Fruit fly (Drosophila melanogaster): ENCODE data around the gene Qtzl.
A peak's percentile ranks its signal among the peaks of the same experiment; 100 is the strongest.

The Qtzl gene

DNA sequence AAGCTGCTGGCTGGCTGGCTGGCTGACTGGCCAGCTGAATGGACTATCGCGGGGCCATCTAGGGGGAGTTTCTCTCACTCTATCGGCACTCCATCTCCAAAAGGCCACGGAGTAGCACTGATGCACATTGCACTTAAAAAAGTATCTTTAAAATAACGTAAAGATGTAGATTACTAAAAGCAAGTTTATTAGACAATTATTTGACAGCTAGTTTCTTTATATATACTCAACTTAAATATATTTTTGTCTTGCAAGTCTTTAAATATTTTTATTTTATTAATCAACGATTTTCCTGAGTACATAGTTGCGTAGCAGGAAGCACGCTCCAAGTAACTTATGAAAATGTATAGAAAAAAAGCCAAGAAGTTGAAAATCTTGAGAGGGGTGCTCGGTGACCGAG lies 18.6 kb upstream of the Qtzl start:
- TF ChIP-seq Hr38 (GFP tag; optimal IDR thresholded peaks at IDR 0.05) (no peak), CG8119 (GFP tag; IDR thresholded peaks at IDR 0.05) (peak; percentile 33; the same call in 1 of the 3 replicates), Sox15 (GFP tag; optimal IDR thresholded peaks at IDR 0.05) (no peak), Smox (GFP tag; optimal IDR thresholded peaks at IDR 0.05) (no peak), Gug (GFP tag; IDR thresholded peaks at IDR 0.05) (no peak), Lpt (GFP tag; optimal IDR thresholded peaks at IDR 0.05) (no peak), CG32006 (GFP tag; optimal IDR thresholded peaks at IDR 0.05) (peak; percentile 2), Eip75B (GFP tag; optimal IDR thresholded peaks at IDR 0.05) (no peak), dac (GFP tag; optimal IDR thresholded peaks at IDR 0.05) (no peak), vri (GFP tag; optimal IDR thresholded peaks at IDR 0.05) (no peak), eg (GFP tag; IDR thresholded peaks at IDR 0.05) (peak; percentile 52; the same call in 2 of the 3 replicates), CG34406 (GFP tag; optimal IDR thresholded peaks at IDR 0.05) (no peak), CG11902 (GFP tag; optimal IDR thresholded peaks at IDR 0.05) (no peak), CG8319 (GFP tag; optimal IDR thresholded peaks at IDR 0.05) (no peak), Sox102F (GFP tag; optimal IDR thresholded peaks at IDR 0.05) (no peak), Eip78C (GFP tag) (peak; percentile 64), CG6276 (GFP tag; optimal IDR thresholded peaks at IDR 0.05) (no peak), CG6792 (GFP tag; optimal IDR thresholded peaks at IDR 0.05) (no peak), CG15336 (GFP tag; IDR thresholded peaks at IDR 0.05) (peak; percentile 37; the same call in 1 of the 2 replicates), CG6808 (GFP tag; optimal IDR thresholded peaks at IDR 0.05) (no peak), dsx (GFP tag; optimal IDR thresholded peaks at IDR 0.05; ENCODE audit: poor library complexity, severe bottlenecking) (no peak)

DNA sequence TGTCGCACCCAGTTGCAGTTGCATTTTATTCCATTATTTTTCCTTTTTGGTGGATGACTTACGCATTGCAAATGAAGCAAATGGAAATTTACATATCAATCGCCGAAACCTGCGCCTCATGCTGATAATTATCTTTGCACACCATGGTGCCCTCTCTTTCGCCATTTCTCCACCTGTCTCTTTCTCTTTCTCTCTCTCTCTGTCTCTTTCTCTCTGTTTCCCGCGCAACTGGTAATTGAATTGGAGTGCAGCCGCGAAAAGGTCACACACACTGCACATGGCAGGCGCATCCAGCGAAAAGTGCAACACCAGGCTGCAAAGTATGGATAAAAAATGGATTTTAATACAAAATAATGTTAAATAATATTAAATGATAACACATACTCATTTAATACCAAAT lies 17.8 kb upstream of the Qtzl start:
- no peak for TF ChIP-seq CG6163 (GFP tag; IDR thresholded peaks at IDR 0.05)

DNA sequence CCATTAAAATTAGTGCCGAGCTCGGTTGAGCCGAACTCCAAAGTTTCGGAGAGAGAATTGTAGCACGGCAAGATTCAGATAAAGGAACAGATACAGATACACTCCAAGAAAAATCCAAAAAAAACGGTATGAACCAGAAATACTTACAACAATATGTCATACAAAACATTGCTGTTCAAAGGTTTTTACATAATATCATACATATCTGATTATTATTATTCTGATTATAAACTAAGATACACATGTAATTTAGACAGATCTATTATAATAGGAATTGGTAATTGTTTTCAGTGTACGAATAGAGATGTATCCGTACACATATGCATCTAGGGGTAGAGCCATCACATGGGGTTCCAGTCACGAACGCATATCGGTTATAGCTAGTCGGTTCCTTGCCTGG lies 15.5 kb upstream of the Qtzl start:
- TF ChIP-seq Hr38 (GFP tag; optimal IDR thresholded peaks at IDR 0.05) (no peak), eg (GFP tag; IDR thresholded peaks at IDR 0.05) (no peak), CG32006 (GFP tag; optimal IDR thresholded peaks at IDR 0.05) (peak; percentile 20), acj6 (GFP tag; optimal IDR thresholded peaks at IDR 0.05) (peak; percentile 0)

DNA sequence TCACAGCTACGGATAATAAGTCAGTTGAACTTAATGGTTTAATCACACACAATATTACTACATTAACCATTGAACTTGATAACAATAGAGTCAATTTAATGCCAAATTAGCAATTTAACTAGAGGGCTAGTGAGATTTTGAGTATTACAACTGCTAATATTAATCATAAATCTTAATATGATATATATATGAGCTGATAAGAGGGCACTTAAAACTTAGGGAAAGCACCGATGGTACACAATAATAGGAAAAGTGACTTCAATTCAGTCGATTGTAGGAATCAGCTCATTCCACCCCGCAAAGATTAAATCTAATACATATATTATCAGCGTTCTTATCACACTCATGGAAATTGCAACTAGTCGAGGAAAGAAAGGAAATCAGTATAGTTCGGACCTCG lies 14.3 kb upstream of the Qtzl start, which contains the start of gene CG16965:
Gene CG16965 (plus strand): TSS at position 382 of the 400 bp plus-strand sequence.
- TF ChIP-seq net (GFP tag; optimal IDR thresholded peaks at IDR 0.05) (no peak), Eip78C (GFP tag) (peak; percentile 52)

DNA sequence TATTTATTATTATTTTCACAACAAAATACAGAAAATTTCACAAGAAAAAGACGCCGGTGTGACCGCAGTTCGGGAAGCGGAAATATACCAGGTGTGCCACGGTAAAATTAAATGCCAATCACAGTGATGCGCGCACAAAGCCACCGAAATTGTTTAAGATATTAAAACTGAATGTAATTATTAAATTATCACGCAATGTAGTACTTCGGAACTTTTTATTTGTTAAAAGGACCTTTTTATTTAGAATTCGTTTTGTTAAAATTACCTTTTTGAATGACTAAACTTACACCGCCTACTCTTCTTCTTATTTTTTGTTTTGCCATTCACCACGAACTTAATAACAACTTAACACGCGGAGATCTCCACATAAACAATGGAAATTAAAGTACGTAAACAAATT lies 7.6 kb upstream of the Qtzl start, which contains the start of the genes CG6686 and CG34163:
Gene CG6686 (minus strand): TSS at position 95 of the 400 bp plus-strand sequence.
Gene CG34163 (plus strand): TSS at position 326 of the 400 bp plus-strand sequence.
- TF ChIP-seq CG6276 (GFP tag; optimal IDR thresholded peaks at IDR 0.05) (no peak), CG15336 (GFP tag; IDR thresholded peaks at IDR 0.05) (peak; percentile 20; the same call in 1 of the 2 replicates), Eip93F (GFP tag; optimal IDR thresholded peaks at IDR 0.05) (no peak), CG31627 (GFP tag; optimal IDR thresholded peaks at IDR 0.05) (peak; percentile 46), Sox14 (GFP tag; optimal IDR thresholded peaks at IDR 0.05) (peak; percentile 79), achi (GFP tag; optimal IDR thresholded peaks at IDR 0.05) (no peak), CG6163 (GFP tag; IDR thresholded peaks at IDR 0.05) (0 out of 3 replicates have a peak, but pooled peaks have one; percentile 19), pdm3 (GFP tag; optimal IDR thresholded peaks at IDR 0.05) (no peak), ss (GFP tag; optimal IDR thresholded peaks at IDR 0.05) (no peak), salr (GFP tag; optimal IDR thresholded peaks at IDR 0.05) (no peak), Sox15 (GFP tag; optimal IDR thresholded peaks at IDR 0.05) (peak; percentile 14), CG6792 (GFP tag; optimal IDR thresholded peaks at IDR 0.05) (peak; percentile 51), svp (GFP tag) (no peak), Eip78C (GFP tag) (peak; percentile 69), CG11902 (GFP tag; optimal IDR thresholded peaks at IDR 0.05) (no peak), esn (GFP tag; optimal IDR thresholded peaks at IDR 0.05) (peak; percentile 69), CG1621 (tag; optimal IDR thresholded peaks at IDR 0.05) (no peak), CG32006 (GFP tag; optimal IDR thresholded peaks at IDR 0.05) (no peak), lz (GFP tag; optimal IDR thresholded peaks at IDR 0.05) (peak; percentile 55), cyc (GFP tag; optimal IDR thresholded peaks at IDR 0.05) (peak; percentile 46), CG10669 (GFP tag; optimal IDR thresholded peaks at IDR 0.05) (no peak), vri (GFP tag; optimal IDR thresholded peaks at IDR 0.05) (no peak), dac (GFP tag; optimal IDR thresholded peaks at IDR 0.05) (no peak), eg (GFP tag; IDR thresholded peaks at IDR 0.05) (no peak), Ets21C (GFP tag; optimal IDR thresholded peaks at IDR 0.05) (peak; percentile 43), Lpt (GFP tag; optimal IDR thresholded peaks at IDR 0.05) (no peak)
